Worm (Caenorhabditis elegans): ENCODE results near the gene unc-129.

DNA sequence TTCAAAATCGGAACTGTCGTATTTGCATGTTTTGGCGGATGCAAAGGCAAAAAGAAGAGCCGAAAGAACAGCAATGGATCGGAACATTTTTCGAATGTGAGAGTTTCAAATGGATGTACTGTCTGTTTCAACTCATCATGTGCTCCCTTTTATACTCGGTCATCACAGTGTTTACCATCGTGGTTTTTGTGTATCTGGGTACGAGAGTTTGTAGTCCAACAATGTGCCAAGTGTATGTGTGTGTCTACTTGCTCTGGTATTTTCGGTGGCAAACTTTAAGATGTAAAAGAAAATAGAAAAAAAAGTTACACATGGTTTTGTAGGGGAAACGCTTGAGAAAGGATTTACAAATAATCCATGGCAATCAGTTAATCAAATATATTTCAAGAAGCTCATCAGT is 38.0 kb upstream of the unc-129 start, which contains the start of gene Y73F4A.2:
- TF ChIP-seq fos-1 (tag; optimal IDR thresholded peaks at IDR 0.05) (no peak), ztf-11 (tag; optimal IDR thresholded peaks at IDR 0.05) (no peak), lin-11 (tag; optimal IDR thresholded peaks at IDR 0.05) (no peak), elt-3 (tag; optimal IDR thresholded peaks at IDR 0.05) (no peak), unc-39 (tag; optimal IDR thresholded peaks at IDR 0.05) (no peak), mdl-1 (tag; optimal IDR thresholded peaks at IDR 0.05) (no peak), blmp-1 (tag; optimal IDR thresholded peaks at IDR 0.05; ENCODE audit: insufficient read depth) (no peak), nhr-237 (tag; optimal IDR thresholded peaks at IDR 0.05) (no peak), elt-1 (tag; optimal IDR thresholded peaks at IDR 0.05) (no peak), R02D3.7 (tag; optimal IDR thresholded peaks at IDR 0.05) (no peak), dmd-4 (tag; optimal IDR thresholded peaks at IDR 0.05) (no peak), lin-13 (GFP tag; optimal IDR thresholded peaks at IDR 0.05) (no peak)

Measured in whole organism, L2 larva.